Fruit fly (Drosophila melanogaster): ENCODE data around the gene ex.

Gene ex

dm6 chr2L:485825-486240, 54.8 kb downstream of the ex start (continued):
- TF ChIP-seq CG3838 (GFP tag; optimal IDR thresholded peaks at IDR 0.05) (peak; percentile 91), CG9727 (GFP tag; optimal IDR thresholded peaks at IDR 0.05) (peak; percentile 91), CG12769 (tag; optimal IDR thresholded peaks at IDR 0.05) (peak; percentile 84), CG4360 (GFP tag; IDR thresholded peaks at IDR 0.05) (peak; percentile 75), pum (GFP tag; optimal IDR thresholded peaks at IDR 0.05) (peak; percentile 74), CG14710 (tag; optimal IDR thresholded peaks at IDR 0.05) (peak; percentile 75), dati (GFP tag; IDR thresholded peaks at IDR 0.05) (peak; percentile 49; the same call in 1 of the 2 replicates), lbe (GFP tag; optimal IDR thresholded peaks at IDR 0.05) (peak; percentile 92), ken (GFP tag; IDR thresholded peaks at IDR 0.05) (peak; percentile 72; the same call in 1 of the 3 replicates), sr (GFP tag; IDR thresholded peaks at IDR 0.05) (peak; percentile 90), CG8089 (GFP tag; optimal IDR thresholded peaks at IDR 0.05) (peak; percentile 93), D19A (tag; optimal IDR thresholded peaks at IDR 0.05) (peak; percentile 70), sob (GFP tag; IDR thresholded peaks at IDR 0.05) (peak; percentile 89), Scr (GFP tag; IDR thresholded peaks at IDR 0.05; ENCODE audit: partially characterized antibody) (no peak), btn (GFP tag; optimal IDR thresholded peaks at IDR 0.05) (peak; percentile 89), fru (optimal IDR thresholded peaks at IDR 0.05) (no peak), CG33213 (GFP tag; optimal IDR thresholded peaks at IDR 0.05) (peak; percentile 96), Usf (GFP tag; optimal IDR thresholded peaks at IDR 0.05) (peak; percentile 45), CG13287 (GFP tag; IDR thresholded peaks at IDR 0.05; ENCODE audit: partially characterized antibody) (no peak), Doc3 (GFP tag; IDR thresholded peaks at IDR 0.05; ENCODE audit: partially characterized antibody) (no peak), Hr3 (GFP tag; optimal IDR thresholded peaks at IDR 0.05) (peak; percentile 61), CG11093 (GFP tag; IDR thresholded peaks at IDR 0.05) (peak; percentile 77; the same call in 2 of the 3 replicates), Oaz (GFP tag; IDR thresholded peaks at IDR 0.05) (no peak), lov (optimal IDR thresholded peaks at IDR 0.05) (no peak), lov (GFP tag; IDR thresholded peaks at IDR 0.05) (peak; percentile 87), Max (GFP tag; optimal IDR thresholded peaks at IDR 0.05) (peak; percentile 78), Rx (GFP tag; IDR thresholded peaks at IDR 0.05) (peak; percentile 64), CG4730 (GFP tag; IDR thresholded peaks at IDR 0.05) (0 out of 2 replicates have a peak, but pooled peaks have one; percentile 33), CG8924 (tag; optimal IDR thresholded peaks at IDR 0.05) (peak; percentile 78), E2f2 (GFP tag; IDR thresholded peaks at IDR 0.05) (peak; percentile 70), CG6765 (GFP tag; optimal IDR thresholded peaks at IDR 0.05) (peak; percentile 91), CG13894 (tag; optimal IDR thresholded peaks at IDR 0.05) (no peak), HLH4C (GFP tag; IDR thresholded peaks at IDR 0.05; ENCODE audit: partially characterized antibody) (no peak), Ets65A (GFP tag) (peak; percentile 91), CG11696 (GFP tag; IDR thresholded peaks at IDR 0.05) (peak; percentile 80), Sry-β (GFP tag; optimal IDR thresholded peaks at IDR 0.05) (peak; percentile 70), hb (GFP tag; IDR thresholded peaks at IDR 0.05; ENCODE audit: partially characterized antibody) (no peak), CG11723 (GFP tag; optimal IDR thresholded peaks at IDR 0.05) (peak; percentile 93), kay (GFP tag; optimal IDR thresholded peaks at IDR 0.05) (peak; percentile 85), CG31365 (tag; optimal IDR thresholded peaks at IDR 0.05) (peak; percentile 82), Optix (GFP tag; IDR thresholded peaks at IDR 0.05) (peak; percentile 73; the same call in 2 of the 3 replicates), Mad (GFP tag; optimal IDR thresholded peaks at IDR 0.05) (peak; percentile 88), pan (optimal IDR thresholded peaks at IDR 0.05) (no peak), pan (GFP tag; optimal IDR thresholded peaks at IDR 0.05 in 1 of 2, IDR thresholded peaks at IDR 0.05 in 1 of 2) (peak in 1 of 2 experiments; percentile 81), Asciz (GFP tag; optimal IDR thresholded peaks at IDR 0.05) (peak; percentile 96), CG7556 (GFP tag; optimal IDR thresholded peaks at IDR 0.05) (peak; percentile 87), CG10979 (tag; optimal IDR thresholded peaks at IDR 0.05) (peak; percentile 52), phol (tag; optimal IDR thresholded peaks at IDR 0.05) (no peak), gcm2 (GFP tag; optimal IDR thresholded peaks at IDR 0.05) (peak; percentile 74), Spps (tag; optimal IDR thresholded peaks at IDR 0.05) (peak; percentile 69), ind (GFP tag; optimal IDR thresholded peaks at IDR 0.05) (peak; percentile 36)
